Worm (Caenorhabditis elegans) whole organism, early embryonic: ENCODE measurements around the gene clec-9.

Experiments used
- B0310.2 ChIP-seq: sonication (generic microtip); optimal IDR thresholded peaks from 2 replicates; lab custom pipeline; 2016; ENCODE audit warnings: mild to moderate bottlenecking, missing genetic modification characterization, missing compliant biosample characterization
- F13C5.2 ChIP-seq: sonication (generic microtip); optimal IDR thresholded peaks from 2 replicates; lab custom pipeline; 2017; ENCODE audit warnings: mild to moderate bottlenecking, missing genetic modification characterization, inconsistent platforms, missing compliant biosample characterization
- aly-1 ChIP-seq: sonication (generic microtip); optimal IDR thresholded peaks from 2 replicates; lab custom pipeline; 2016; ENCODE audit warnings: missing genetic modification characterization, missing compliant biosample characterization
- ama-1 ChIP-seq: fragments of 150-350 bp; optimal IDR thresholded peaks from 2 replicates; lab custom pipeline; 2014
- ceh-13 ChIP-seq: fragments of 200-800 bp; sonication (Bioruptor generic); optimal IDR thresholded peaks from 2 replicates; lab custom pipeline; 2018; ENCODE audit warnings: mild to moderate bottlenecking, missing genetic modification characterization, missing compliant biosample characterization
- ceh-36 ChIP-seq: sonication (generic microtip); optimal IDR thresholded peaks from 2 replicates; lab custom pipeline; 2016; ENCODE audit warnings: missing genetic modification characterization, inconsistent platforms, missing compliant biosample characterization
- ets-7 ChIP-seq: sonication (generic microtip); optimal IDR thresholded peaks from 2 replicates; lab custom pipeline; 2016; ENCODE audit warnings: missing genotype, missing genetic modification characterization, missing compliant biosample characterization
- flt-1 ChIP-seq: fragments of 200-800 bp; sonication (Bioruptor generic); IDR thresholded peaks from 2 replicates; pipeline ENCODE4 v1.3.6; 2022; ENCODE audit warnings: missing genetic modification characterization, missing compliant biosample characterization
- hmbx-1 ChIP-seq: sonication (generic microtip); optimal IDR thresholded peaks from 2 replicates; lab custom pipeline; 2016; ENCODE audit warnings: mild to moderate bottlenecking, missing genetic modification characterization, missing compliant biosample characterization
- hmg-4 ChIP-seq: fragments of 200-800 bp; sonication (Bioruptor generic); optimal IDR thresholded peaks from 2 replicates; lab custom pipeline; 2018; ENCODE audit warnings: mild to moderate bottlenecking, missing genetic modification characterization, missing compliant biosample characterization
- hnd-1 ChIP-seq: sonication (generic microtip); optimal IDR thresholded peaks from 2 replicates; lab custom pipeline; 2016; ENCODE audit warnings: missing genetic modification characterization, missing compliant biosample characterization
- pes-1 ChIP-seq: fragments of 200-800 bp; sonication (Bioruptor generic); IDR thresholded peaks from 2 replicates; pipeline ENCODE4 v1.3.6; 2022; ENCODE audit warnings: missing genetic modification reagents, missing genetic modification characterization, missing compliant biosample characterization
- scrt-1 ChIP-seq: fragments of 200-800 bp; sonication (Bioruptor generic); IDR thresholded peaks from 2 replicates; pipeline ENCODE4 v1.3.6; 2022; ENCODE audit warnings: missing genetic modification characterization, missing compliant biosample characterization
- sea-1 ChIP-seq: fragments of 200-800 bp; sonication (Bioruptor generic); conservative IDR thresholded peaks from 2 replicates; pipeline ENCODE4 v1.3.6; 2022; ENCODE audit warnings: missing genetic modification characterization, missing compliant biosample characterization
- tbx-11 ChIP-seq: fragments of 200-800 bp; sonication (Bioruptor generic); IDR thresholded peaks from 2 replicates; pipeline ENCODE4 v1.3.6; 2022; ENCODE audit warnings: missing genetic modification characterization, missing compliant biosample characterization
- tbx-37 ChIP-seq: fragments of 200-800 bp; sonication (Bioruptor generic); conservative IDR thresholded peaks from 2 replicates; pipeline ENCODE4 v1.3.6; 2022; ENCODE audit warnings: missing genetic modification reagents, missing genetic modification characterization, missing compliant biosample characterization
- tra-4 ChIP-seq: sonication (generic microtip); optimal IDR thresholded peaks from 2 replicates; lab custom pipeline; 2017; ENCODE audit warnings: missing genetic modification characterization, missing compliant biosample characterization

Gene clec-9

DNA sequence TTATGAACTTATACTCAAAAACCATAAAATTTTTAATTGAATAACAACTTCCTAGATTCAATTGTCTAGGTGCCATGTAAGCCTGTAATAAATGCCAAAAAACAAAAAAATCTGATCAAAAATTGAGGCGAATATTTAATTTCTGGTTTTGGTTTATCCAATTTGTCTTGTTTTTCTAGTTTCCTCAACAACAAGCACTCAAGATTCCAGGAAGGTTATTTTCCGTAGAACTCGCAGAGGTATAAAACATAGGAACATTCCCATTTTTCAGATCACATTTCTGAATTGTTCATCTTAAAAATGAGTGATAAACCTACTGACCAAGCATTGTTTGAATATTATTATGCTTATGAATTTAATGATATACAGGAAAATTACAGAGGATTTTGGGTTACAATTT lies 9.3 kb downstream of the clec-9 start, which contains the start of gene srw-41:
Gene srw-41 (plus strand): TSS at position 301 of the 400 bp plus-strand sequence.
- TF ChIP-seq ceh-36 (tag; lab: Kevin White, UChicago): no peak
- TF ChIP-seq flt-1 (GFP tag; lab: Robert Waterston, UW): no peak
- TF ChIP-seq tra-4: no peak
- TF ChIP-seq B0310.2 (tag; lab: Kevin White, UChicago): no peak
- no peak for TF ChIP-seq scrt-1
- TF ChIP-seq tbx-11 (GFP tag; lab: Robert Waterston, UW): no peak

DNA sequence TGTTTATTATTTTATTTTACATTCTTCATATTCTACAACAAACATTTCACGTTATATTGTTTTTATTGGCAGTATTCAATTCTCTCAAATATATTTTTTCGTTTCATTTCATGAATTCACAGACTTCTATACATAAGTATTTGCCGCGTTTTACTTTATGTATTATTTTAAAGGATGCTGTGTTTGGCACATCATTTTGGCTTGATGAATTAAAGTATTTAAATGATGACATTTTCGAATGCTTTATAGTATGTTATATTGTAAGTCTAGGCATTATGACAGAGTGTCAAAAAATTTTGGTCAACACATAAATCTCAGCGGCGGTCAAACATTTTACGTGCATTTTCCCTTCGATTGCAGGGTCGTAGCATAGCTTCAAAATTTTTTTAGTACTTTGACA lies 10.9 kb downstream of the clec-9 start:
- TF ChIP-seq ceh-13 (GFP tag; lab: Kevin White, UChicago) (no peak), hmg-4 (GFP tag; lab: Kevin White, UChicago) (no peak), ets-7 (tag; lab: Kevin White, UChicago) (no peak), aly-1 (tag; lab: Kevin White, UChicago) (no peak)

DNA sequence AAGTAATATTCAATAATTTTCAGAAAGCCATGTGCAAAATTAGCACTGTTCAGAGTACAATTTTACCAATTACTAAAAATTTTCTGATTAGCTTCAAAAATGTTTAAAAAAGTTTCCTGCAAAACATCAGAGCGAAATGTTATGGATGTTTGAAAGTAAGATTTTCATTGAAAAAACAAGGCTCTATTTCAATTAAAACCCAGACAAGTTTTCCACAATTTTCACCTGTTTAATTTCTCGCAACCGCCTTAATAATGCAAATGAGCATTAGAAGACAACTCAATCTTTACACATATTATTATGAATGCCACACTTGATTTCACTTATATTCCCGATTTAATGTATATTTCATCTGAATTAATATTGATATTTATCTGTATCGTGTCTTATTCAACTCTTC lies 11.9 kb downstream of the clec-9 start, which contains the start of gene srz-101:
Gene srz-101 (plus strand): TSS at position 301 of the 400 bp plus-strand sequence.
- TF ChIP-seq ama-1 (lab: Kevin White, UChicago) (no peak), scrt-1 (no peak), aly-1 (tag; lab: Kevin White, UChicago) (no peak), hmbx-1 (tag; lab: Kevin White, UChicago) (no peak), hmg-4 (GFP tag; lab: Kevin White, UChicago) (no peak), B0310.2 (tag; lab: Kevin White, UChicago) (no peak), ets-7 (tag; lab: Kevin White, UChicago) (no peak), F13C5.2 (tag; lab: Kevin White, UChicago) (no peak), ceh-36 (tag; lab: Kevin White, UChicago) (no peak), tbx-11 (GFP tag; lab: Robert Waterston, UW) (no peak), flt-1 (GFP tag; lab: Robert Waterston, UW) (no peak), sea-1 (GFP tag; lab: Robert Waterston, UW) (no peak), ceh-13 (GFP tag; lab: Kevin White, UChicago) (no peak), tra-4 (no peak), pes-1 (GFP tag; lab: Robert Waterston, UW) (no peak), tbx-37 (no peak), hnd-1 (tag; lab: Kevin White, UChicago) (no peak)

DNA sequence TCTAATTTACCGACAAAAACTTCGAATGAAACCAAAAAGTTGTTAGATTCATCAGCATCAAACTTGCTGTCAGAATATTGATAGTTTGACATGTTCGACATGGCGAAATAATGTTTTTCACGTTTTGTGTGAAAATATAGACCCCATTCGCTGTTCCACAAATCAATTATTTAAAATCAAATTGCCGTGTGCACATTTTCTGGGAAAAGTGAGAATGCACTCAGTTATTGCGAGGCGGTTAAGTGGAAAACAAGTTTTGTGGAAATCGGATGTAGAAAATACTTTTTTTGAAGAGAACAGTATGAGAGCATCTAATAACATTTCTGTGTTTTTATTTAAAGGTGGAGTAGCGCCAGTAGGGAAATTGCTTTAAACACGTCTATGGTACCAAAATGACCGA lies 12.7 kb downstream of the clec-9 start, which contains the start of gene srw-42:
Gene srw-42 (minus strand): TSS at position 101 of the 400 bp plus-strand sequence.
- TF ChIP-seq aly-1 (tag; lab: Kevin White, UChicago) (no peak), tbx-11 (GFP tag; lab: Robert Waterston, UW) (no peak), pes-1 (GFP tag; lab: Robert Waterston, UW) (no peak), scrt-1 (no peak), flt-1 (GFP tag; lab: Robert Waterston, UW) (no peak), hnd-1 (tag; lab: Kevin White, UChicago) (no peak), ama-1 (lab: Kevin White, UChicago) (no peak), hmbx-1 (tag; lab: Kevin White, UChicago) (no peak), hmg-4 (GFP tag; lab: Kevin White, UChicago) (no peak), ets-7 (tag; lab: Kevin White, UChicago) (no peak)

DNA sequence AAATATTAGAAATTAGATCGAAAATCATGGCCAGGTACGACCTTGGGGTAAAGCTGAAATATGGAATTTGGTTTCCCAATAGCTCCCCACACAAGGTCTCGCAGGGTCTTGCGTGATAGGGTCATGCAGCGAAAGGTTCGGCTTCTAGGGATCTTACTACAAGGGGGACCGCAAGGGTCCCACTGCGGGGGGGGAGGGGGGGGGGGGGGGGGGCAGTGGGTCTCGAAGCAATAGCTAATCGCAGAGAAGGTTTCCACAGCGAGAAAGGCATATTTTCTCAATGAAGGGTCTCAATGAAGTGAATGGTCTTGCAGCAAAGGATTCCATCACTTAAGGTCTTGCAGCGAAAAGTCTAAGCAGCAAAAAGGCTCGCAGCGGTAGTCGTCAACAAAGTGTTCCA lies 13.5 kb downstream of the clec-9 start:
- TF ChIP-seq aly-1 (tag; lab: Kevin White, UChicago): no peak
- no peak for TF ChIP-seq sea-1 (GFP tag; lab: Robert Waterston, UW)
- no peak for TF ChIP-seq tra-4
- no peak for TF ChIP-seq hmbx-1 (tag; lab: Kevin White, UChicago)
- TF ChIP-seq pes-1 (GFP tag; lab: Robert Waterston, UW): no peak
- TF ChIP-seq hnd-1 (tag; lab: Kevin White, UChicago): no peak
- TF ChIP-seq F13C5.2 (tag; lab: Kevin White, UChicago): no peak
- no peak for TF ChIP-seq tbx-37
- no peak for TF ChIP-seq ceh-36 (tag; lab: Kevin White, UChicago)

DNA sequence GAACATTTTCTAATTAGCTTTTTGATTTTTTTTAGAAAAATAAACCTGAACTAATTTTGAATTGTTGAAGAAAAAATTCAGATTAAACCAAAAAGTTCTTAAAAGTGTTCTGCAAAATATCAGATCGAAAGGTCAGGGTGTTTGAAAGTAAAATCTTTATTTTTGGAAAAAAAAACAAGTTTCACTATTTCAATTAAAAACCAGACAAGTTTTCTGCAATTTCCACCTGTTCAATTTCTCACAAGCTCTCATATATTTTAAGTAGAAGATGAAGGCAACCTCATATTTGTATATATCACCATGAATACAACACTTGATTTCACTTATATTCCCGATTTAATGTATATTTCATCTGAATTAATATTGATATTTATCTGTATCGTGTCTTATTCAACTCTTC lies 19.2 kb downstream of the clec-9 start, which contains the start of gene srz-102:
Gene srz-102 (plus strand): TSS at position 301 of the 400 bp plus-strand sequence.
- TF ChIP-seq pes-1 (GFP tag; lab: Robert Waterston, UW): no peak
- no peak for TF ChIP-seq hmbx-1 (tag; lab: Kevin White, UChicago)
- no peak for TF ChIP-seq B0310.2 (tag; lab: Kevin White, UChicago)
- no peak for TF ChIP-seq aly-1 (tag; lab: Kevin White, UChicago)
- TF ChIP-seq ceh-13 (GFP tag; lab: Kevin White, UChicago): no peak
- no peak for TF ChIP-seq tbx-37
- no peak for TF ChIP-seq ceh-36 (tag; lab: Kevin White, UChicago)
- TF ChIP-seq scrt-1: no peak

DNA sequence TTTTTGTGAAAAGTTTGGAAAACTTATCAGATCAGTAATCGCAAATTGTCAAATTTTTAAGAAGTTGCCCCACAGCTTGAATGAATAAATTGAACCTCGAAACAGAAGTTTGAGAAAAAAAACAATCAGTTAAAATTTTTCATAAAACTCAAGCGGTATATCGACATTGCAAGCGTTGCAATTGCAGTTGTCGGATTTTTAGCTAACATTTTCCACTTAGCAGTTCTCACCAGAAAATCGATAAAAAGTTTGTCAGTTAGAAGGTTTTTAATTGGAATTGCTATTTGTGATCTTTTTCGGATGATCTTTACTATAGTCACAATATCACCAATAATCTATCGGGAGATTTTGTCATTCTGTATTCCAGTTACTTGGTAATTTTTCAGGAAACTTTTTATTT lies 20.7 kb downstream of the clec-9 start, which contains the start of gene srw-43:
Gene srw-43 (plus strand): TSS at position 301 of the 400 bp plus-strand sequence.
- TF ChIP-seq flt-1 (GFP tag; lab: Robert Waterston, UW) (no peak), tbx-11 (GFP tag; lab: Robert Waterston, UW) (no peak), pes-1 (GFP tag; lab: Robert Waterston, UW) (no peak), ceh-13 (GFP tag; lab: Kevin White, UChicago) (no peak), ama-1 (lab: Kevin White, UChicago) (no peak), F13C5.2 (tag; lab: Kevin White, UChicago) (no peak), hnd-1 (tag; lab: Kevin White, UChicago) (no peak), tra-4 (no peak), tbx-37 (no peak), ceh-36 (tag; lab: Kevin White, UChicago) (no peak), sea-1 (GFP tag; lab: Robert Waterston, UW) (no peak), ets-7 (tag; lab: Kevin White, UChicago) (no peak), hmbx-1 (tag; lab: Kevin White, UChicago) (no peak), hmg-4 (GFP tag; lab: Kevin White, UChicago) (no peak), scrt-1 (no peak), B0310.2 (tag; lab: Kevin White, UChicago) (no peak), aly-1 (tag; lab: Kevin White, UChicago) (no peak)
